Worm (Caenorhabditis elegans): ENCODE measurements around the gene srw-102.

- no peak for TF ChIP-seq him-1 (tag; optimal IDR thresholded peaks at IDR 0.05)
- no peak for TF ChIP-seq dao-5 (tag; optimal IDR thresholded peaks at IDR 0.05)
- TF ChIP-seq W03F9.2 (tag; optimal IDR thresholded peaks at IDR 0.05), result no peak
Observed at ce11 chrV:1767427-1767826, 47.4 kb downstream of the srw-102 start.
